Worm (Caenorhabditis elegans) whole organism, L1 larva: Measurements from ENCODE around the gene rbm-25.

Source experiments
- C16A3.4 ChIP-seq: fragments of 150-350 bp; optimal IDR thresholded peaks from 2 replicates; lab custom pipeline; 2014; ENCODE audit warnings: missing biosample characterization, missing genetic modification characterization
- C34B4.2 ChIP-seq: sonication (generic microtip); optimal IDR thresholded peaks from 2 replicates; lab custom pipeline; 2017; ENCODE audit warnings: mild to moderate bottlenecking, missing genetic modification characterization, missing compliant biosample characterization
- aha-1 ChIP-seq: fragments of 150-350 bp; optimal IDR thresholded peaks from 2 replicates; lab custom pipeline; 2014; ENCODE audit warnings: missing biosample characterization, missing genetic modification characterization
- blmp-1 ChIP-seq: fragments of 150-350 bp; optimal IDR thresholded peaks from 2 replicates; lab custom pipeline; 2014; ENCODE audit warnings: missing biosample characterization, missing genetic modification characterization
- ceh-82 ChIP-seq, 3 experiments: fragments of 150-350 bp in 1 of 3; sonication (generic microtip) in 2 of 3; optimal IDR thresholded peaks; 2 replicates each; lab custom pipeline; 2014 to 2017; ENCODE audit warnings: missing biosample characterization in 3 of 3, missing genetic modification characterization in 3 of 3
- ces-1 ChIP-seq: fragments of 150-350 bp; optimal IDR thresholded peaks from 2 replicates; lab custom pipeline; 2014; ENCODE audit warnings: missing biosample characterization, missing genetic modification reagents, missing genetic modification characterization
- dsc-1 ChIP-seq: sonication (generic microtip); optimal IDR thresholded peaks from 2 replicates; lab custom pipeline; 2016; ENCODE audit warnings: mild to moderate bottlenecking, missing genetic modification characterization, missing compliant biosample characterization
- efl-3 ChIP-seq: fragments of 200-800 bp; sonication (Bioruptor generic); optimal IDR thresholded peaks from 2 replicates; lab custom pipeline; 2018; ENCODE audit warnings: mild to moderate bottlenecking, missing genetic modification characterization, missing compliant biosample characterization
- egl-27 ChIP-seq, 2 experiments: fragments of 150-350 bp in 1 of 2; sonication (generic microtip); optimal IDR thresholded peaks; 3 replicates each; lab custom pipeline; 2017 to 2018; ENCODE audit warnings: missing biosample characterization in 2 of 2, missing genetic modification characterization in 2 of 2, missing genetic modification reagents in 2 of 2
- fkh-8 ChIP-seq: sonication (generic microtip); optimal IDR thresholded peaks from 2 replicates; lab custom pipeline; 2016; ENCODE audit warnings: mild to moderate bottlenecking, missing genetic modification characterization, missing compliant biosample characterization
- fos-1 ChIP-seq: fragments of 150-350 bp; optimal IDR thresholded peaks from 2 replicates; lab custom pipeline; 2014; ENCODE audit warnings: missing biosample characterization, missing genetic modification characterization
- grh-1 ChIP-seq: fragments of 200-800 bp; sonication (Bioruptor generic); IDR thresholded peaks from 2 replicates; pipeline ENCODE4 v1.3.6; 2022; ENCODE audit warnings: missing genetic modification reagents, missing genetic modification characterization, missing compliant biosample characterization
- hlh-17 ChIP-seq: fragments of 200-800 bp; sonication (Bioruptor generic); optimal IDR thresholded peaks from 2 replicates; lab custom pipeline; 2018; ENCODE audit warnings: missing genetic modification characterization, mild to moderate bottlenecking, missing compliant biosample characterization, moderate library complexity, borderline replicate concordance
- irx-1 ChIP-seq: sonication (generic microtip); optimal IDR thresholded peaks from 2 replicates; lab custom pipeline; 2016; ENCODE audit warnings: missing genetic modification characterization, missing compliant biosample characterization
- jun-1 ChIP-seq: fragments of 150-350 bp; optimal IDR thresholded peaks from 2 replicates; lab custom pipeline; 2014; ENCODE audit warnings: missing biosample characterization, missing genetic modification reagents, missing genetic modification characterization
- lin-14 ChIP-seq: fragments of 200-800 bp; sonication (Bioruptor generic); optimal IDR thresholded peaks from 2 replicates; lab custom pipeline; 2018; ENCODE audit warnings: mild to moderate bottlenecking, missing genetic modification characterization, moderate library complexity, missing compliant biosample characterization
- lin-15B ChIP-seq: fragments of 150-350 bp; sonication (generic microtip); optimal IDR thresholded peaks from 3 replicates; lab custom pipeline; 2014; ENCODE audit warnings: missing biosample characterization, missing genetic modification characterization
- lin-35 ChIP-seq, 2 experiments: fragments of 150-350 bp; optimal IDR thresholded peaks; 2 replicates each; lab custom pipeline; 2014; ENCODE audit warnings: missing biosample characterization in 2 of 2, missing genetic modification characterization in 2 of 2, missing genetic modification reagents in 2 of 2
- lsy-2 ChIP-seq, 2 experiments: fragments of 150-350 bp; optimal IDR thresholded peaks; 2 replicates each; lab custom pipeline; 2014; ENCODE audit warnings: missing biosample characterization in 2 of 2, missing genetic modification characterization in 2 of 2
- mdl-1 ChIP-seq, 2 experiments: fragments of 150-350 bp; optimal IDR thresholded peaks; 2 replicates each; lab custom pipeline; 2014 to 2017; ENCODE audit warnings: missing biosample characterization in 2 of 2, missing genetic modification characterization in 2 of 2, inconsistent platforms in 1 of 2
- mef-2 ChIP-seq: fragments of 150-350 bp; optimal IDR thresholded peaks from 2 replicates; lab custom pipeline; 2014; ENCODE audit warnings: missing biosample characterization, missing genetic modification characterization
- mep-1 ChIP-seq: fragments of 150-350 bp; optimal IDR thresholded peaks from 2 replicates; lab custom pipeline; 2014; ENCODE audit warnings: missing biosample characterization, missing genetic modification characterization
- nhr-28 ChIP-seq: fragments of 150-350 bp; optimal IDR thresholded peaks from 2 replicates; lab custom pipeline; 2014; ENCODE audit warnings: missing biosample characterization, missing genetic modification characterization
- nhr-47 ChIP-seq: sonication (generic microtip); optimal IDR thresholded peaks from 2 replicates; lab custom pipeline; 2016; ENCODE audit warnings: mild to moderate bottlenecking, missing genetic modification characterization, moderate library complexity, missing compliant biosample characterization
- nhr-76 ChIP-seq: sonication (generic microtip); optimal IDR thresholded peaks from 2 replicates; lab custom pipeline; 2017; ENCODE audit warnings: missing biosample characterization, missing genetic modification characterization
- nhr-85 ChIP-seq: sonication (generic microtip); peaks from one replicate; lab custom pipeline; 2016; ENCODE audit warnings: missing genetic modification characterization, inconsistent platforms, missing compliant biosample characterization
- pqm-1 ChIP-seq: sonication (generic microtip); optimal IDR thresholded peaks from 3 replicates; lab custom pipeline; 2017; ENCODE audit warnings: missing biosample characterization, missing genetic modification characterization
- rnt-1 ChIP-seq: sonication (generic microtip); optimal IDR thresholded peaks from 2 replicates; lab custom pipeline; 2016; ENCODE audit warnings: mild to moderate bottlenecking, missing genetic modification characterization, moderate library complexity, missing compliant biosample characterization
- snpc-4 ChIP-seq: fragments of 150-350 bp; optimal IDR thresholded peaks from 2 replicates; lab custom pipeline; 2014; ENCODE audit warnings: missing biosample characterization, missing genetic modification characterization
- snu-23 ChIP-seq: sonication (generic microtip); optimal IDR thresholded peaks from 2 replicates; lab custom pipeline; 2016; ENCODE audit warnings: missing genetic modification characterization, missing compliant biosample characterization
- sox-4 ChIP-seq: sonication (generic microtip); optimal IDR thresholded peaks from 2 replicates; lab custom pipeline; 2016; ENCODE audit warnings: missing genetic modification characterization, missing compliant biosample characterization
- sptf-1 ChIP-seq: fragments of 150-350 bp; optimal IDR thresholded peaks from 2 replicates; lab custom pipeline; 2014; ENCODE audit warnings: missing biosample characterization, missing genetic modification characterization
- sup-37 ChIP-seq: fragments of 200-800 bp; sonication (Bioruptor generic); optimal IDR thresholded peaks from 2 replicates; lab custom pipeline; 2018; ENCODE audit warnings: mild to moderate bottlenecking, missing genetic modification characterization, missing compliant biosample characterization
- swsn-7 ChIP-seq: sonication (generic microtip); optimal IDR thresholded peaks from 2 replicates; lab custom pipeline; 2016; ENCODE audit warnings: missing genetic modification characterization, missing compliant biosample characterization
- tbx-2 ChIP-seq: sonication (generic microtip); optimal IDR thresholded peaks from 2 replicates; lab custom pipeline; 2016; ENCODE audit warnings: missing genetic modification characterization, missing compliant biosample characterization
- tlp-1 ChIP-seq: fragments of 150-350 bp; optimal IDR thresholded peaks from 2 replicates; lab custom pipeline; 2014; ENCODE audit warnings: missing biosample characterization, missing genetic modification characterization
- unc-62 ChIP-seq: fragments of 150-350 bp; optimal IDR thresholded peaks from 2 replicates; lab custom pipeline; 2014; ENCODE audit warnings: missing biosample characterization, missing genetic modification reagents, missing genetic modification characterization
- unc-86 ChIP-seq: sonication (generic microtip); optimal IDR thresholded peaks from 2 replicates; lab custom pipeline; 2016; ENCODE audit warnings: missing genetic modification characterization, missing compliant biosample characterization
- vab-15 ChIP-seq: sonication (generic microtip); optimal IDR thresholded peaks from 2 replicates; lab custom pipeline; 2017; ENCODE audit warnings: missing genotype, mild to moderate bottlenecking, missing genetic modification characterization, missing compliant biosample characterization
- xbp-1 ChIP-seq: sonication (generic microtip); optimal IDR thresholded peaks from 2 replicates; lab custom pipeline; 2016; ENCODE audit warnings: missing genetic modification characterization, missing compliant biosample characterization
- zag-1 ChIP-seq: fragments of 150-350 bp; optimal IDR thresholded peaks from 2 replicates; lab custom pipeline; 2014; ENCODE audit warnings: missing biosample characterization, missing genetic modification characterization
- zip-4 ChIP-seq: fragments of 200-800 bp; sonication (Bioruptor generic); optimal IDR thresholded peaks from 2 replicates; lab custom pipeline; 2018; ENCODE audit warnings: mild to moderate bottlenecking, missing genetic modification characterization, moderate library complexity, missing compliant biosample characterization
- ztf-11 ChIP-seq, 2 experiments: sonication (generic microtip); optimal IDR thresholded peaks; 2 replicates each; lab custom pipeline; 2016 to 2017; ENCODE audit warnings: missing genetic modification characterization in 2 of 2, missing biosample characterization in 1 of 2, missing compliant biosample characterization in 1 of 2
- ztf-4 ChIP-seq: fragments of 150-350 bp; optimal IDR thresholded peaks from 2 replicates; lab custom pipeline; 2014; ENCODE audit warnings: missing biosample characterization, missing genetic modification characterization

rbm-25 gene

ce11 chrV:12518770-12519169 lies 20.8 kb downstream of the rbm-25 start (continued):
- TF ChIP-seq mep-1 (peak; percentile 30), nhr-28 (tag; lab: Kevin White, UChicago) (no peak), tlp-1 (no peak), fos-1 (no peak), lsy-2 (tag; optimal IDR thresholded peaks at IDR 0.05; lab: Kevin White, UChicago) (peak; percentile 45 to 53), hlh-17 (GFP tag; lab: Kevin White, UChicago) (no peak), sup-37 (no peak), nhr-47 (tag; lab: Kevin White, UChicago) (peak; percentile 28), vab-15 (tag; lab: Kevin White, UChicago) (peak; percentile 50)

- TF ChIP-seq nhr-76 (tag; lab: Kevin White, UChicago) (no peak), irx-1 (tag; lab: Kevin White, UChicago) (no peak), mdl-1 (tag; optimal IDR thresholded peaks at IDR 0.05; lab: Kevin White, UChicago) (no peak), ztf-4 (tag; lab: Kevin White, UChicago) (no peak), lin-35 (GFP tag; optimal IDR thresholded peaks at IDR 0.05; lab: Kevin White, UChicago) (no peak), lin-14 (GFP tag; lab: Kevin White, UChicago) (no peak), ceh-82 (tag; optimal IDR thresholded peaks at IDR 0.05; lab: Kevin White, UChicago) (no peak), unc-86 (tag; lab: Kevin White, UChicago) (no peak), dsc-1 (tag; lab: Kevin White, UChicago) (no peak), mef-2 (no peak), egl-27 (tag; optimal IDR thresholded peaks at IDR 0.05; lab: Kevin White, UChicago) (no peak), efl-3 (GFP tag; lab: Kevin White, UChicago) (no peak), nhr-85 (no peak), tbx-2 (no peak), lin-15B (tag; lab: Kevin White, UChicago) (no peak)
Observed at ce11 chrV:12523356-12523755, 25.3 kb downstream of the rbm-25 start.

ce11 chrV:12525526-12525925 lies 27.5 kb downstream of the rbm-25 start, which contains the start of gene dyf-4:
Gene dyf-4 (minus strand): TSS chrV:12525738.
- TF ChIP-seq irx-1 (tag; lab: Kevin White, UChicago) (no peak), jun-1 (tag; lab: Kevin White, UChicago) (no peak), aha-1 (tag; lab: Kevin White, UChicago) (no peak), xbp-1 (tag; lab: Kevin White, UChicago) (no peak), blmp-1 (peak; percentile 93), snpc-4 (tag; lab: Kevin White, UChicago) (no peak)
- TF ChIP-seq, all 84 proteins: peak for 1

- TF ChIP-seq fos-1 = no peak
- no peak for TF ChIP-seq swsn-7 (tag; lab: Kevin White, UChicago)
- TF ChIP-seq zag-1 (tag; lab: Kevin White, UChicago) = no peak
- TF ChIP-seq irx-1 (tag; lab: Kevin White, UChicago) = no peak
- TF ChIP-seq dsc-1 (tag; lab: Kevin White, UChicago) = no peak
- TF ChIP-seq blmp-1 = peak; percentile 99
- TF ChIP-seq xbp-1 (tag; lab: Kevin White, UChicago) = no peak
Observed at ce11 chrV:12526124-12526523, 28.1 kb downstream of the rbm-25 start.

- no peak for TF ChIP-seq irx-1 (tag; lab: Kevin White, UChicago)
- TF ChIP-seq vab-15 (tag; lab: Kevin White, UChicago) = no peak
Observed at ce11 chrV:12526758-12527157, 28.7 kb downstream of the rbm-25 start, which contains the start of gene F45D3.1. Gene F45D3.1 (plus strand): TSS chrV:12527058.

ce11 chrV:12528919-12529318 lies 30.9 kb downstream of the rbm-25 start:
- TF ChIP-seq sox-4 (tag; lab: Kevin White, UChicago) (no peak), ztf-11 (tag; optimal IDR thresholded peaks at IDR 0.05; lab: Kevin White, UChicago) (no peak), sptf-1 (tag; lab: Kevin White, UChicago) (no peak), rnt-1 (tag; lab: Kevin White, UChicago) (peak; percentile 36), mdl-1 (tag; optimal IDR thresholded peaks at IDR 0.05; lab: Kevin White, UChicago) (no peak), fkh-8 (tag; lab: Kevin White, UChicago) (peak; percentile 12), mef-2 (peak; percentile 25), ces-1 (GFP tag; lab: Kevin White, UChicago) (no peak), ceh-82 (tag; optimal IDR thresholded peaks at IDR 0.05; lab: Kevin White, UChicago) (peak in 1 of 3 experiments; percentile 48), ztf-4 (tag; lab: Kevin White, UChicago) (no peak), C16A3.4 (tag; lab: Kevin White, UChicago) (no peak), grh-1 (GFP tag; lab: Robert Waterston, UW) (0 out of 2 replicates have a peak, but pooled peaks have one; percentile 26), C34B4.2 (tag; lab: Kevin White, UChicago) (no peak), snu-23 (peak; percentile 69), zip-4 (no peak), pqm-1 (tag; lab: Kevin White, UChicago) (no peak), unc-62 (no peak), irx-1 (tag; lab: Kevin White, UChicago) (no peak)
